Fruit fly (Drosophila melanogaster) whole organism, wandering third instar larva: ENCODE results near the gene CG32081.

Experiments used
- Abd-B ChIP-seq: fragments of >200 bp; optimal IDR thresholded peaks from 2 replicates; lab custom pipeline; 2017; ENCODE audit warnings: missing biosample characterization, missing genetic modification characterization
- CG32264 ChIP-seq: fragments of 200-800 bp; sonication (Bioruptor generic); optimal IDR thresholded peaks from 2 replicates; lab custom pipeline; 2016; ENCODE audit warnings: missing biosample characterization, missing genetic modification characterization
- CG9705 ChIP-seq: fragments of 200-800 bp; sonication (Bioruptor generic); optimal IDR thresholded peaks from 2 replicates; lab custom pipeline; 2018; ENCODE audit warnings: missing biosample characterization, mild to moderate bottlenecking, missing genetic modification characterization
- Dfd ChIP-seq: fragments of >200 bp; optimal IDR thresholded peaks from 2 replicates; lab custom pipeline; 2017; ENCODE audit warnings: missing biosample characterization, missing genetic modification characterization
- Dif ChIP-seq: fragments of 200-275, 200-300 bp; sonication (Bioruptor generic); optimal IDR thresholded peaks from 2 replicates; lab custom pipeline; 2018; ENCODE audit warnings: missing biosample characterization, missing genetic modification characterization; ENCODE audit not compliant: partially characterized antibody
- GATAd ChIP-seq: sonication (Bioruptor generic); optimal IDR thresholded peaks from 2 replicates; lab custom pipeline; 2016; ENCODE audit warnings: missing biosample characterization, missing genetic modification characterization
- HLH106 ChIP-seq: fragments of 200-800 bp; optimal IDR thresholded peaks from 3 replicates; lab custom pipeline; 2019; ENCODE audit warnings: missing biosample characterization, mild to moderate bottlenecking, missing genetic modification characterization, moderate library complexity
- Hnf4 ChIP-seq: fragments of 200-800 bp; sonication (Bioruptor generic); optimal IDR thresholded peaks from 2 replicates; lab custom pipeline; 2016; ENCODE audit warnings: missing biosample characterization, mild to moderate bottlenecking, missing genetic modification characterization
- Hr78 ChIP-seq: fragments of >200 bp; optimal IDR thresholded peaks from 2 replicates; lab custom pipeline; 2017; ENCODE audit warnings: missing biosample characterization, missing genetic modification characterization
- Hr83 ChIP-seq: fragments of 200-300 bp; sonication (Bioruptor generic); optimal IDR thresholded peaks from 2 replicates; lab custom pipeline; 2016; ENCODE audit warnings: missing biosample characterization, mild to moderate bottlenecking, missing genetic modification characterization, moderate library complexity; ENCODE audit not compliant: poor library complexity, severe bottlenecking
- Jra ChIP-seq: sonication (Bioruptor generic); optimal IDR thresholded peaks from 2 replicates; lab custom pipeline; 2016; ENCODE audit warnings: missing biosample characterization, missing genetic modification characterization
- Myc ChIP-seq: fragments of >200 bp; optimal IDR thresholded peaks from 2 replicates; lab custom pipeline; 2017
- OdsH ChIP-seq: fragments of 200-800 bp; sonication (Bioruptor generic); optimal IDR thresholded peaks from 2 replicates; lab custom pipeline; 2016; ENCODE audit warnings: missing biosample characterization, mild to moderate bottlenecking, missing genetic modification characterization
- Rel ChIP-seq, 2 experiments: fragments of 200-800 bp; sonication (Bioruptor generic) in 1 of 2; optimal IDR thresholded peaks; 2 replicates in 1 of 2; 3 replicates in 1 of 2; lab custom pipeline; 2016 to 2019; ENCODE audit warnings: mild to moderate bottlenecking in 2 of 2, missing biosample characterization in 2 of 2, missing genetic modification characterization in 2 of 2, moderate library complexity in 1 of 2
- Sp1 ChIP-seq: fragments of 200-800 bp; sonication (Bioruptor generic); optimal IDR thresholded peaks from 3 replicates; lab custom pipeline; 2019; ENCODE audit warnings: missing biosample characterization, mild to moderate bottlenecking, missing genetic modification characterization, moderate library complexity
- Vsx2 ChIP-seq: fragments of 200-300, 225-300 bp; sonication (Bioruptor generic); optimal IDR thresholded peaks from 2 replicates; lab custom pipeline; 2018; ENCODE audit warnings: missing biosample characterization, missing genetic modification characterization; ENCODE audit not compliant: partially characterized antibody
- br ChIP-seq: fragments of 200-800 bp; sonication (Bioruptor generic); optimal IDR thresholded peaks from 2 replicates; lab custom pipeline; 2016; ENCODE audit warnings: missing biosample characterization, missing genetic modification characterization
- brk ChIP-seq: fragments of 200-800 bp; sonication (Bioruptor generic); optimal IDR thresholded peaks from 2 replicates; lab custom pipeline; 2016; ENCODE audit warnings: missing biosample characterization, mild to moderate bottlenecking, missing genetic modification characterization
- dl ChIP-seq, 2 experiments: fragments of 175-275, 200-275 bp in 1 of 2; fragments of 200-275 bp in 1 of 2; sonication (Bioruptor generic); optimal IDR thresholded peaks; lab custom pipeline; 2018; ENCODE audit warnings: mild to moderate bottlenecking in 2 of 2, missing biosample characterization in 2 of 2, missing genetic modification characterization in 2 of 2, moderate library complexity in 2 of 2; ENCODE audit not compliant: partially characterized antibody in 2 of 2, insufficient read depth in 1 of 2
- dmrt93B ChIP-seq: fragments of 200-800 bp; sonication (Bioruptor generic); optimal IDR thresholded peaks from 2 replicates; lab custom pipeline; 2018; ENCODE audit warnings: missing biosample characterization, mild to moderate bottlenecking, missing genetic modification characterization
- dsf ChIP-seq: sonication (Bioruptor generic); optimal IDR thresholded peaks from 2 replicates; lab custom pipeline; 2016; ENCODE audit warnings: missing biosample characterization, missing genetic modification characterization, borderline replicate concordance
- ey ChIP-seq: fragments of 200-800 bp; sonication (Bioruptor generic); optimal IDR thresholded peaks from 2 replicates; lab custom pipeline; 2016; ENCODE audit warnings: missing biosample characterization, missing genetic modification characterization
- foxo ChIP-seq, 2 experiments: fragments of 200-800 bp; sonication (Bioruptor generic); optimal IDR thresholded peaks; 2 replicates in 1 of 2; 3 replicates in 1 of 2; lab custom pipeline; 2016 to 2017; ENCODE audit warnings: missing biosample characterization in 2 of 2, missing genetic modification characterization in 2 of 2
- fru ChIP-seq: fragments of 200-800 bp; sonication (Bioruptor generic); optimal IDR thresholded peaks from 3 replicates; lab custom pipeline; 2016; ENCODE audit warnings: missing biosample characterization, mild to moderate bottlenecking, missing genetic modification characterization
- h ChIP-seq: fragments of 200-800 bp; sonication (Bioruptor generic); optimal IDR thresholded peaks from 3 replicates; lab custom pipeline; 2016; ENCODE audit warnings: missing biosample characterization, mild to moderate bottlenecking, missing genetic modification characterization
- jim ChIP-seq: fragments of 175-275, 200-325 bp; sonication (Bioruptor generic); optimal IDR thresholded peaks from 2 replicates; lab custom pipeline; 2016; ENCODE audit warnings: missing biosample characterization, mild to moderate bottlenecking, missing genetic modification characterization
- pan ChIP-seq: fragments of >200 bp; optimal IDR thresholded peaks from 2 replicates; lab custom pipeline; 2017
- psq ChIP-seq: fragments of 200-800 bp; sonication (Bioruptor generic); optimal IDR thresholded peaks from 3 replicates; lab custom pipeline; 2017; ENCODE audit warnings: missing biosample characterization, mild to moderate bottlenecking, missing genetic modification characterization, moderate library complexity
- rgr ChIP-seq: fragments of 200-800 bp; sonication (Bioruptor generic); optimal IDR thresholded peaks from 3 replicates; lab custom pipeline; 2016; ENCODE audit warnings: missing biosample characterization, mild to moderate bottlenecking, missing genetic modification characterization
- sage ChIP-seq: fragments of 200-800 bp; sonication (Bioruptor generic); optimal IDR thresholded peaks from 2 replicates; lab custom pipeline; 2016; ENCODE audit warnings: missing biosample characterization, mild to moderate bottlenecking, missing genetic modification characterization
- sv ChIP-seq: fragments of 200-800 bp; sonication (Bioruptor generic); optimal IDR thresholded peaks from 3 replicates; lab custom pipeline; 2016; ENCODE audit warnings: missing biosample characterization, missing genetic modification characterization
- tai ChIP-seq: sonication (Bioruptor generic); optimal IDR thresholded peaks from 2 replicates; lab custom pipeline; 2016; ENCODE audit warnings: missing biosample characterization, missing genetic modification characterization
- usp ChIP-seq: fragments of >200 bp; optimal IDR thresholded peaks from 2 replicates; lab custom pipeline; 2017; ENCODE audit warnings: missing biosample characterization, missing genetic modification characterization
- woc ChIP-seq: sonication (Bioruptor generic); optimal IDR thresholded peaks from 2 replicates; lab custom pipeline; 2016; ENCODE audit warnings: missing biosample characterization, mild to moderate bottlenecking, missing genetic modification characterization

Gene CG32081

dm6 chr3L:11031784-11032183, 4.4 kb downstream of the CG32081 start:
- TF ChIP-seq foxo (GFP tag; optimal IDR thresholded peaks at IDR 0.05; lab: Kevin White, UChicago) (peak in 1 of 2 experiments; percentile 11), Hr78 (no peak), HLH106 (tag; lab: Kevin White, UChicago) (peak; percentile 6)

DNA sequence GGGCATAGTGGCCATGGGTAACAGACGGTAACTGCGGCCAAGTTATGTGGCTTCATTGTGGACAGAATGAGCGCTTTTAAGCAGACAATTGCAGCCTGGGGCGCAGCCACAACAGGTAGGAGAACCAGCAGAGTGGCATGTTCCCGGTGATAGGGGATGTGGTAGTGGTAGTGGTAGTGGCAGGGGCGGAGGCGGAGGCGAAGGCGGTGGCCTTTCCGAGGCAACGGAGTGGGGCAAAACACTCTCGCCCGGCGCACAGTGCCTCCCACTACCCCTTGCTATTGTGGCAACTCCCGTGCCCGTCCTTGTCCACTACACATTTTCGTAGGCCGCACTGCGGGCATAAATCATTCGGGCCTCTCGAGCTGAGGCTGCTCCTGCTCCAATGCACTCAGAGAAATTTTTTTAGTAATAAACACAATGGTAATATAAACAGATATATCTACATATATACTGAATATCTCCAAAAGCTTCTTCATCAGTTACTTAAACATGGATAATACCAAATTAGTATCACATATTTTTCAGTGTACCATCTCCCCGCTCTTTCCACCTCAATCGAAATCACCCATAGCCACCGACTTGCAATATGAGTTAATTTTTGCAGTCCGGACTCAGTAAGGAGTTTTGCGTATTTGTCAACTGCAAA, 6.1 kb downstream of the CG32081 start:
- TF ChIP-seq dsf (GFP tag; lab: Kevin White, UChicago) (no peak), brk (GFP tag; lab: Kevin White, UChicago) (peak; percentile 72), ey (GFP tag; lab: Kevin White, UChicago) (peak; percentile 57), HLH106 (tag; lab: Kevin White, UChicago) (peak; percentile 76), Sp1 (GFP tag; lab: Kevin White, UChicago) (peak; percentile 79), br (GFP tag; lab: Kevin White, UChicago) (peak; percentile 71), woc (GFP tag; lab: Kevin White, UChicago) (peak; percentile 72), jim (GFP tag; lab: Kevin White, UChicago) (no peak), pan (no peak), dl (GFP tag; optimal IDR thresholded peaks at IDR 0.05; lab: Kevin White, UChicago; ENCODE audit: insufficient read depth in 1 of 2, partially characterized antibody in 2 of 2) (no peak), usp (no peak), h (GFP tag; lab: Kevin White, UChicago) (peak; percentile 83), Dif (GFP tag; lab: Kevin White, UChicago) (no peak), Dfd (GFP tag; lab: Kevin White, UChicago) (no peak), fru (GFP tag; lab: Kevin White, UChicago) (peak; percentile 78), rgr (GFP tag; lab: Kevin White, UChicago) (peak; percentile 75), Jra (GFP tag; lab: Kevin White, UChicago) (peak; percentile 18), CG32264 (GFP tag; lab: Kevin White, UChicago) (no peak), Rel (GFP tag; optimal IDR thresholded peaks at IDR 0.05; lab: Kevin White, UChicago) (no peak), Rel (tag; optimal IDR thresholded peaks at IDR 0.05; lab: Kevin White, UChicago) (peak; percentile 6), dmrt93B (GFP tag; lab: Kevin White, UChicago) (peak; percentile 32), sv (GFP tag; lab: Kevin White, UChicago) (no peak), Hr83 (peak; percentile 20), OdsH (GFP tag; lab: Kevin White, UChicago) (peak; percentile 70), Hr78 (no peak), tai (GFP tag; lab: Kevin White, UChicago) (no peak), Abd-B (GFP tag; lab: Kevin White, UChicago) (no peak), psq (GFP tag; lab: Kevin White, UChicago) (peak; percentile 61), Hnf4 (GFP tag; lab: Kevin White, UChicago) (peak; percentile 62), sage (peak; percentile 51), CG9705 (GFP tag; lab: Kevin White, UChicago) (peak; percentile 12), foxo (GFP tag; optimal IDR thresholded peaks at IDR 0.05; lab: Kevin White, UChicago) (peak in 1 of 2 experiments; percentile 72)

dm6 chr3L:11035039-11035438, 7.7 kb downstream of the CG32081 start:
- TF ChIP-seq GATAd = no peak
- TF ChIP-seq dmrt93B (GFP tag; lab: Kevin White, UChicago) = no peak
- TF ChIP-seq Vsx2 (GFP tag; lab: Kevin White, UChicago) = no peak
- no peak for TF ChIP-seq Hnf4 (GFP tag; lab: Kevin White, UChicago)
- TF ChIP-seq, all 38 proteins: peak for 0

DNA sequence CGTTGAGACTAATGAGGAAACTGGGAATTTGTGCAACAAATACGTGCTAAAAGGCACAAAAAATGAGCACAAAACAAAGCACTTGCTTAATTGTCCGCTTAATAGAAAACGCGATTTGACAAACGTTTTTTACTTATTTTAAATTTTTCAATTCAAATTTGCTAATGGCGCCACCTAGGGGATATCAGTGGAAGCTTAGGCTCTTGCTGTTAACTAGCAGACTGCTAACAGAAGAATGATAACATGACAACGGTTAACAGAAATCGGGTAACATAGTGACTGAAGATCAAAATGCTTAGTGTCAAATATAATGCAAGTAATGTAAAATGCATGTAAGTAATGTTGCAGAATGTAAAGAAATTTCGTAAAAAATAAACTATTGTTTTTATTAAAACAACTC, 13.8 kb downstream of the CG32081 start:
- no peak for TF ChIP-seq psq (GFP tag; lab: Kevin White, UChicago)
- TF ChIP-seq brk (GFP tag; lab: Kevin White, UChicago) = no peak
- TF ChIP-seq Rel (GFP tag; optimal IDR thresholded peaks at IDR 0.05; lab: Kevin White, UChicago) = no peak
- TF ChIP-seq Rel (tag; optimal IDR thresholded peaks at IDR 0.05; lab: Kevin White, UChicago) = no peak
- no peak for TF ChIP-seq dl (GFP tag; optimal IDR thresholded peaks at IDR 0.05; lab: Kevin White, UChicago; ENCODE audit: insufficient read depth in 1 of 2, partially characterized antibody in 2 of 2)
- no peak for TF ChIP-seq tai (GFP tag; lab: Kevin White, UChicago)
- no peak for TF ChIP-seq Sp1 (GFP tag; lab: Kevin White, UChicago)
- TF ChIP-seq Myc (lab: Kevin White, UChicago) = peak; percentile 13
- no peak for TF ChIP-seq Jra (GFP tag; lab: Kevin White, UChicago)
- TF ChIP-seq, all 38 proteins: peak for 1
